Worm (Caenorhabditis elegans) whole organism, L4/young adult: ENCODE data around the gene fkb-6.

ENCODE experiments used
- W03F9.2 ChIP-seq: fragments of 150-350 bp; optimal IDR thresholded peaks from 2 replicates; lab custom pipeline; 2014; ENCODE audit warnings: missing biosample characterization, missing genetic modification characterization
- dao-5 ChIP-seq: sonication (generic microtip); optimal IDR thresholded peaks from 2 replicates; lab custom pipeline; 2016; ENCODE audit warnings: missing genotype, missing genetic modification characterization, moderate library complexity, missing compliant biosample characterization
- him-1 ChIP-seq: sonication (generic microtip); optimal IDR thresholded peaks from 2 replicates; lab custom pipeline; 2016; ENCODE audit warnings: missing genotype, missing genetic modification reagents, missing genetic modification characterization, missing compliant biosample characterization

DNA sequence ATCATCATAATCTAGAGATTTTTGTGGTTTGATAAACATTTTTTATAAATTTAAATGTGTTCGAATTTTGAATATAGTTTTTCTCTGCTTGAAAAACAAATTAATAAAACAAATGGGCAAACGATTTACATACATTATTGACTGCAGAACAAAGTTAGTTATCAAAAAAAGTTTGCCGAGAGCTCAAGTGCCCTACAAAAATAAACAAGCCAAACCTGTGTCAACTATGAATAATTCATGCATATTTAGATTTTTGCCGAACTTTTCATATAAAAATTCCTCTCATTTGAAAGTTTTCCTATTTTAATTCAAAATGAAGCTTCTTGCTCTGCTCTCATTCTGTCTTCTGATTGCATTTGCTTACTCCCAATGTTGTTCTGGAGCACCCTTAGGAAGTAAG, 30.1 kb upstream of the fkb-6 start, which contains the start of gene sshk-1:
- no peak for TF ChIP-seq dao-5 (tag; lab: Kevin White, UChicago)
- TF ChIP-seq W03F9.2 (tag; lab: Kevin White, UChicago), result no peak
- TF ChIP-seq him-1 (tag; lab: Kevin White, UChicago), result no peak
